Fruit fly (Drosophila melanogaster) whole organism, embryonic: ENCODE measurements around the gene park.

Experiments used
- BtbVII ChIP-seq: fragments of 200-800 bp; sonication (Bioruptor generic); optimal IDR thresholded peaks from 3 replicates; lab custom pipeline; 2017; ENCODE audit warnings: missing biosample characterization, mild to moderate bottlenecking, missing genetic modification characterization
- CG10274 ChIP-seq: fragments of 200-800 bp; sonication (Bioruptor generic); optimal IDR thresholded peaks from 3 replicates; lab custom pipeline; 2017; ENCODE audit warnings: missing biosample characterization, mild to moderate bottlenecking, missing genetic modification characterization
- CG10321 ChIP-seq: fragments of 200-800 bp; sonication (Bioruptor generic); IDR thresholded peaks from 2 replicates; pipeline ENCODE4 v1.3.6; 2022; ENCODE audit warnings: missing biosample characterization, missing genetic modification characterization
- CG10959 ChIP-seq: fragments of 200-800 bp; sonication (Bioruptor generic); IDR thresholded peaks from 2 replicates; pipeline ENCODE4 v1.3.6; 2022; ENCODE audit warnings: missing biosample characterization, missing genetic modification characterization
- CG12104 ChIP-seq: fragments of 200-800 bp; sonication (Bioruptor generic); optimal IDR thresholded peaks from 3 replicates; lab custom pipeline; 2016; ENCODE audit warnings: missing biosample characterization, missing genetic modification characterization
- CG13296 ChIP-seq: fragments of 200-800 bp; sonication (Bioruptor generic); optimal IDR thresholded peaks from 3 replicates; lab custom pipeline; 2018; ENCODE audit warnings: missing biosample characterization, mild to moderate bottlenecking, missing genetic modification characterization
- CG13624 ChIP-seq: fragments of 200-800 bp; sonication (Bioruptor generic); optimal IDR thresholded peaks from 2 replicates; lab custom pipeline; 2016; ENCODE audit warnings: missing biosample characterization, missing genetic modification characterization
- CG15269 ChIP-seq: fragments of 200-800 bp; sonication (Bioruptor generic); optimal IDR thresholded peaks from 2 replicates; lab custom pipeline; 2018; ENCODE audit warnings: missing biosample characterization, mild to moderate bottlenecking, missing genetic modification characterization, moderate library complexity
- CG15514 ChIP-seq: fragments of 200-800 bp; sonication (Bioruptor generic); optimal IDR thresholded peaks from 3 replicates; lab custom pipeline; 2017; ENCODE audit warnings: missing biosample characterization, missing genetic modification characterization, mild to moderate bottlenecking, moderate library complexity, missing genetic modification reagents
- CG1602 ChIP-seq: fragments of 200-800 bp; sonication (Bioruptor generic); optimal IDR thresholded peaks from 3 replicates; lab custom pipeline; 2016; ENCODE audit warnings: missing biosample characterization, missing genetic modification characterization
- CG16815 ChIP-seq: fragments of 200-800 bp; sonication (Bioruptor generic); optimal IDR thresholded peaks from 3 replicates; lab custom pipeline; 2017; ENCODE audit warnings: missing biosample characterization, mild to moderate bottlenecking, missing genetic modification characterization
- CG17385 ChIP-seq: fragments of 200-800 bp; sonication (Bioruptor generic); optimal IDR thresholded peaks from 3 replicates; lab custom pipeline; 2018; ENCODE audit warnings: missing biosample characterization, mild to moderate bottlenecking, missing genetic modification characterization
- CG18011 ChIP-seq: fragments of 200-800 bp; sonication (Bioruptor generic); optimal IDR thresholded peaks from 2 replicates; lab custom pipeline; 2017; ENCODE audit warnings: missing biosample characterization, missing genetic modification characterization, mild to moderate bottlenecking, moderate library complexity, missing genotype
- CG18599 ChIP-seq: fragments of 200-800 bp; sonication (Bioruptor generic); optimal IDR thresholded peaks from 3 replicates; lab custom pipeline; 2017; ENCODE audit warnings: missing biosample characterization, missing genetic modification characterization, mild to moderate bottlenecking, moderate library complexity, missing genetic modification reagents
- CG2116 ChIP-seq: fragments of 200-800 bp; sonication (Bioruptor generic); optimal IDR thresholded peaks from 3 replicates; lab custom pipeline; 2018; ENCODE audit warnings: missing biosample characterization, mild to moderate bottlenecking, missing genetic modification characterization
- CG2712 ChIP-seq: fragments of 200-800 bp; optimal IDR thresholded peaks from 3 replicates; lab custom pipeline; 2019; ENCODE audit warnings: missing biosample characterization, mild to moderate bottlenecking, missing genetic modification characterization, moderate library complexity
- CG3838 ChIP-seq: fragments of 200-800 bp; sonication (Bioruptor generic); optimal IDR thresholded peaks from 3 replicates; lab custom pipeline; 2016; ENCODE audit warnings: missing biosample characterization, missing genetic modification characterization
- CG7786 ChIP-seq: fragments of 200-800 bp; sonication (Bioruptor generic); optimal IDR thresholded peaks from 2 replicates; lab custom pipeline; 2016; ENCODE audit warnings: missing biosample characterization, missing genetic modification characterization
- CG7928 ChIP-seq: fragments of 200-800 bp; sonication (Bioruptor generic); optimal IDR thresholded peaks from 2 replicates; lab custom pipeline; 2017; ENCODE audit warnings: missing biosample characterization, mild to moderate bottlenecking, missing genetic modification characterization
- CG9215 ChIP-seq: fragments of 200-800 bp; sonication (Bioruptor generic); IDR thresholded peaks from 2 replicates; pipeline ENCODE4 v1.3.6; 2022; ENCODE audit warnings: missing biosample characterization, missing genetic modification characterization
- CG9609 ChIP-seq: fragments of 200-800 bp; sonication (Bioruptor generic); optimal IDR thresholded peaks from 3 replicates; lab custom pipeline; 2016; ENCODE audit warnings: missing biosample characterization, missing genetic modification characterization
- CTCF ChIP-seq: fragments of 200-800 bp; sonication (Bioruptor generic); optimal IDR thresholded peaks from 2 replicates; lab custom pipeline; 2017; ENCODE audit warnings: missing biosample characterization, mild to moderate bottlenecking, missing genetic modification characterization, moderate library complexity
- Dfd ChIP-seq, 2 experiments: fragments of >200 bp; optimal IDR thresholded peaks; 2 replicates each; lab custom pipeline; 2017; ENCODE audit warnings: missing biosample characterization in 2 of 2, missing genetic modification characterization in 2 of 2
- Dip2 ChIP-seq: fragments of 200-800 bp; sonication (Bioruptor generic); IDR thresholded peaks from 2 replicates; pipeline ENCODE4 v1.3.6; 2022; ENCODE audit warnings: missing biosample characterization, missing genetic modification characterization
- Dll ChIP-seq: fragments of 200-800 bp; sonication (Bioruptor generic); IDR thresholded peaks from 4 replicates; pipeline ENCODE4 v1.3.6; 2022; ENCODE audit warnings: missing biosample characterization, missing genetic modification characterization; ENCODE audit not compliant: partially characterized antibody
- E2f2 ChIP-seq: fragments of 200-800 bp; sonication (Bioruptor generic); IDR thresholded peaks from 2 replicates; pipeline ENCODE4 v1.3.6; 2022; ENCODE audit warnings: missing biosample characterization, missing genetic modification characterization
- Ets97D ChIP-seq: fragments of 200-800 bp; sonication (Bioruptor generic); optimal IDR thresholded peaks from 3 replicates; lab custom pipeline; 2016; ENCODE audit warnings: missing biosample characterization, missing genetic modification characterization
- HLH54F ChIP-seq: fragments of 200-800 bp; sonication (Bioruptor generic); optimal IDR thresholded peaks from 3 replicates; lab custom pipeline; 2016; ENCODE audit warnings: missing biosample characterization, missing genetic modification characterization
- Hmx ChIP-seq: fragments of 200-800 bp; sonication (Bioruptor generic); optimal IDR thresholded peaks from 2 replicates; lab custom pipeline; 2016; ENCODE audit warnings: missing biosample characterization, missing genetic modification characterization
- Hr39 ChIP-seq: fragments of >200 bp; optimal IDR thresholded peaks from 2 replicates; lab custom pipeline; 2017
- Nf-YC ChIP-seq: fragments of 200-800 bp; optimal IDR thresholded peaks from 3 replicates; lab custom pipeline; 2019; ENCODE audit warnings: missing biosample characterization, mild to moderate bottlenecking, missing genetic modification characterization, moderate library complexity
- Ravus ChIP-seq: fragments of 200-800 bp; sonication (Bioruptor generic); IDR thresholded peaks from 2 replicates; pipeline ENCODE4 v1.3.6; 2022; ENCODE audit warnings: missing biosample characterization, missing genetic modification characterization
- Rfx ChIP-seq: fragments of 200-800 bp; sonication (Bioruptor generic); IDR thresholded peaks from 2 replicates; pipeline ENCODE4 v1.3.6; 2022; ENCODE audit warnings: missing biosample characterization, missing genetic modification characterization
- Side ChIP-seq: fragments of 200-800 bp; sonication (Bioruptor generic); optimal IDR thresholded peaks from 2 replicates; lab custom pipeline; 2016; ENCODE audit warnings: missing biosample characterization, missing genetic modification characterization
- Xbp1 ChIP-seq: fragments of 200-800 bp; sonication (Bioruptor generic); optimal IDR thresholded peaks from 3 replicates; lab custom pipeline; 2016; ENCODE audit warnings: missing biosample characterization, mild to moderate bottlenecking, missing genetic modification characterization
- ab ChIP-seq: fragments of 200-800 bp; sonication (Bioruptor generic); optimal IDR thresholded peaks from 2 replicates; lab custom pipeline; 2016; ENCODE audit warnings: missing biosample characterization, missing genetic modification characterization
- br ChIP-seq: fragments of >200 bp; optimal IDR thresholded peaks from 2 replicates; lab custom pipeline; 2017
- croc ChIP-seq: fragments of 200-800 bp; sonication (Bioruptor generic); conservative IDR thresholded peaks from 3 replicates; pipeline ENCODE4 v1.3.6; 2022; ENCODE audit warnings: missing biosample characterization, missing genetic modification characterization
- dan ChIP-seq: fragments of 200-800 bp; sonication (Bioruptor generic); IDR thresholded peaks from 2 replicates; pipeline ENCODE4 v1.3.6; 2022; ENCODE audit warnings: missing biosample characterization, missing genetic modification characterization
- ems ChIP-seq: fragments of 200-800 bp; sonication (Bioruptor generic); optimal IDR thresholded peaks from 3 replicates; lab custom pipeline; 2016; ENCODE audit warnings: missing biosample characterization, missing genetic modification characterization
- ewg ChIP-seq: fragments of 200-800 bp; sonication (Bioruptor generic); optimal IDR thresholded peaks from 3 replicates; lab custom pipeline; 2017; ENCODE audit warnings: mild to moderate bottlenecking, missing biosample characterization, missing genetic modification reagents, missing genetic modification characterization
- eyg ChIP-seq: fragments of 200-800 bp; sonication (Bioruptor generic); optimal IDR thresholded peaks from 3 replicates; lab custom pipeline; 2016; ENCODE audit warnings: missing biosample characterization, missing genetic modification characterization
- gcm2 ChIP-seq: fragments of 200-800 bp; sonication (Bioruptor generic); optimal IDR thresholded peaks from 2 replicates; lab custom pipeline; 2016; ENCODE audit warnings: missing biosample characterization, missing genetic modification characterization
- gsb ChIP-seq: fragments of 200-800 bp; sonication (Bioruptor generic); IDR thresholded peaks from 2 replicates; pipeline ENCODE4 v1.3.6; 2022; ENCODE audit warnings: missing biosample characterization, missing genetic modification characterization
- jing ChIP-seq: fragments of 200-800 bp; sonication (Bioruptor generic); optimal IDR thresholded peaks from 2 replicates; lab custom pipeline; 2018; ENCODE audit warnings: missing biosample characterization, mild to moderate bottlenecking, missing genetic modification characterization
- kni ChIP-seq: fragments of 200-800 bp; sonication (Bioruptor generic); optimal IDR thresholded peaks from 3 replicates; lab custom pipeline; 2017; ENCODE audit warnings: mild to moderate bottlenecking, missing biosample characterization, missing genetic modification reagents, missing genetic modification characterization
- lmd ChIP-seq: fragments of 200-800 bp; sonication (Bioruptor generic); IDR thresholded peaks from 2 replicates; pipeline ENCODE4 v1.3.6; 2022; ENCODE audit warnings: missing biosample characterization, missing genetic modification characterization
- mam ChIP-seq: fragments of 200-800 bp; sonication (Bioruptor generic); optimal IDR thresholded peaks from 3 replicates; lab custom pipeline; 2016; ENCODE audit warnings: missing biosample characterization, missing genetic modification characterization
- nmo ChIP-seq: fragments of 200-800 bp; sonication (Bioruptor generic); optimal IDR thresholded peaks from 2 replicates; lab custom pipeline; 2018; ENCODE audit warnings: missing biosample characterization, mild to moderate bottlenecking, missing genetic modification characterization, moderate library complexity
- pfk ChIP-seq: fragments of 200-800 bp; sonication (Bioruptor generic); optimal IDR thresholded peaks from 2 replicates; lab custom pipeline; 2018; ENCODE audit warnings: missing biosample characterization, mild to moderate bottlenecking, missing genetic modification characterization, moderate library complexity
- pzg ChIP-seq: fragments of 200-800 bp; sonication (Bioruptor generic); optimal IDR thresholded peaks from 3 replicates; lab custom pipeline; 2018; ENCODE audit warnings: missing biosample characterization, mild to moderate bottlenecking, missing genetic modification characterization, moderate library complexity
- vfl ChIP-seq: fragments of 200-800 bp; sonication (Bioruptor generic); optimal IDR thresholded peaks from 2 replicates; lab custom pipeline; 2016; ENCODE audit warnings: missing biosample characterization, missing genetic modification characterization
- yki ChIP-seq: fragments of >200 bp; optimal IDR thresholded peaks from 3 replicates; lab custom pipeline; 2018

The park gene

DNA sequence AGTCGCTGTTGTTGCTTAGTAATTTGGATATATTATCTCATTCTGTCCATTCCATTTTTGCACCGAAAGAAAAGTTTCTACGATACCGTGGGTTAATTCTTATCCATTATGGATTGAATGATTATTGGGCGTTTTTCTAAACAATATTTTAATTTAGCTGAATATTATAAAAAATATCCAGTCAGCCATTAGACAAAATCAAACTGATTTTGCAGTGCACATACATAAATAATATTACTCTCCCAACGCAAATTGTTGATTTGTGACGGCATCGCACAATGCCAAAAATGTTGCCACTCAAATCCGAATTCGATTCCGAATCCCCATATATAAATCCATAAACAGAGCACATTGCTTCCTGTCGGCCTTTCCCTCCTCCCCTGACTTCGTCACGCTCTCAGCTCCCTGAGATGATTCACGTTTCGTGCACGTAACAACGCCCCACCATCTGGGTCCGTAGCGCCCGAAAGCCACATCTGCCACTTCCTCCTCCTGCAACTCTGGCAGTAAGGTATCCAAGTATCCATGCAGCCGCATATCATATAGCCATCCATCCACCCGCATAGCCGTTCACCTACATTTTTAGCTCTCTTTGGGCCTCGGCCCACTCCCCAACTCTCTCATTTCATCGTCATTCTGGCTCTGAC, 19.6 kb downstream of the park start (continued):
- TF ChIP-seq E2f2 (GFP tag; lab: Robert Waterston, UW) (no peak), Rfx (GFP tag; lab: Robert Waterston, UW) (peak; percentile 93), CG17385 (GFP tag; lab: Kevin White, UChicago) (no peak), CG18011 (GFP tag; lab: Kevin White, UChicago) (peak; percentile 43), Xbp1 (GFP tag; lab: Kevin White, UChicago) (peak; percentile 66), Hmx (GFP tag; lab: Kevin White, UChicago) (peak; percentile 45), kni (GFP tag; lab: Kevin White, UChicago) (no peak), Dip2 (GFP tag; lab: Robert Waterston, UW) (no peak), CG1602 (GFP tag; lab: Kevin White, UChicago) (peak; percentile 40), HLH54F (GFP tag; lab: Kevin White, UChicago) (peak; percentile 51), CG15514 (peak; percentile 65), Ets97D (GFP tag; lab: Kevin White, UChicago) (no peak), CG10321 (GFP tag; lab: Robert Waterston, UW) (peak; percentile 41; the same call in 1 of the 2 replicates), CG3838 (GFP tag; lab: Kevin White, UChicago) (no peak), Nf-YC (peak; percentile 4), CG18599 (GFP tag; lab: Kevin White, UChicago) (peak; percentile 80), ewg (GFP tag; lab: Kevin White, UChicago) (no peak), CG9215 (GFP tag; lab: Robert Waterston, UW) (peak; percentile 72), croc (no peak), vfl (GFP tag; lab: Kevin White, UChicago) (no peak), CG13296 (GFP tag; lab: Kevin White, UChicago) (peak; percentile 30), Side (GFP tag; lab: Kevin White, UChicago) (no peak), CG7786 (peak; percentile 55), CG13624 (GFP tag; lab: Kevin White, UChicago) (peak; percentile 66), nmo (GFP tag; lab: Kevin White, UChicago) (peak; percentile 33), ems (peak; percentile 47), yki (lab: Kevin White, UChicago) (no peak), CTCF (GFP tag; lab: Kevin White, UChicago) (no peak), CG12104 (GFP tag; lab: Kevin White, UChicago) (peak; percentile 30), CG10274 (GFP tag; lab: Kevin White, UChicago) (peak; percentile 78), lmd (peak; percentile 83), eyg (peak; percentile 27), br (lab: Kevin White, UChicago) (no peak), CG9609 (GFP tag; lab: Kevin White, UChicago) (no peak), CG2116 (GFP tag; lab: Kevin White, UChicago) (peak; percentile 36), dan (no peak), CG10959 (no peak), pfk (GFP tag; lab: Kevin White, UChicago) (no peak), BtbVII (peak; percentile 72), jing (GFP tag; lab: Kevin White, UChicago) (no peak), Hr39 (lab: Kevin White, UChicago) (no peak), Dfd (GFP tag; optimal IDR thresholded peaks at IDR 0.05; lab: Kevin White, UChicago) (no peak), Dll (GFP tag; lab: Robert Waterston, UW) (no peak), CG2712 (tag; lab: Kevin White, UChicago) (peak; percentile 31), mam (GFP tag; lab: Kevin White, UChicago) (peak; percentile 67), CG7928 (GFP tag; lab: Kevin White, UChicago) (peak; percentile 40), Ravus (GFP tag; lab: Robert Waterston, UW) (peak; percentile 51), gsb (GFP tag; lab: Robert Waterston, UW) (peak; percentile 83), ab (GFP tag; lab: Kevin White, UChicago) (no peak), pzg (GFP tag; lab: Kevin White, UChicago) (no peak), CG15269 (peak; percentile 81), CG16815 (GFP tag; lab: Kevin White, UChicago) (peak; percentile 31), gcm2 (GFP tag; lab: Kevin White, UChicago) (no peak)
